Fruit fly (Drosophila melanogaster): ENCODE measurements around the gene heca.

heca gene

dm6 chr3R:30255255-30256121, 22.2 kb upstream of the heca start (continued):
- TF ChIP-seq CG1621 (tag; optimal IDR thresholded peaks at IDR 0.05) (peak; percentile 96), CG6854 (GFP tag; optimal IDR thresholded peaks at IDR 0.05) (peak; percentile 93), CG11902 (GFP tag; optimal IDR thresholded peaks at IDR 0.05) (peak; percentile 74), eg (GFP tag; IDR thresholded peaks at IDR 0.05) (peak; percentile 96), OdsH (GFP tag; optimal IDR thresholded peaks at IDR 0.05) (peak; percentile 93), CG10669 (GFP tag; optimal IDR thresholded peaks at IDR 0.05) (peak; percentile 96), CG6792 (GFP tag; optimal IDR thresholded peaks at IDR 0.05) (peak; percentile 95), CG4318 (GFP tag; optimal IDR thresholded peaks at IDR 0.05) (peak; percentile 70), cyc (GFP tag; optimal IDR thresholded peaks at IDR 0.05) (peak; percentile 76), Ets96B (tag; optimal IDR thresholded peaks at IDR 0.05) (peak; percentile 98), acj6 (GFP tag; optimal IDR thresholded peaks at IDR 0.05) (peak; percentile 96), dsx (GFP tag; optimal IDR thresholded peaks at IDR 0.05; ENCODE audit: poor library complexity, severe bottlenecking) (peak; percentile 99), achi (GFP tag; optimal IDR thresholded peaks at IDR 0.05) (peak; percentile 96), Hr4 (GFP tag; optimal IDR thresholded peaks at IDR 0.05) (peak; percentile 90), CG8119 (GFP tag; IDR thresholded peaks at IDR 0.05) (peak; percentile 97), Sox14 (GFP tag; optimal IDR thresholded peaks at IDR 0.05) (peak; percentile 95), Gug (GFP tag; IDR thresholded peaks at IDR 0.05) (peak; percentile 81), Met (GFP tag; optimal IDR thresholded peaks at IDR 0.05) (peak; percentile 92), topi (GFP tag; optimal IDR thresholded peaks at IDR 0.05) (peak; percentile 88), Hr38 (GFP tag; optimal IDR thresholded peaks at IDR 0.05) (no peak), Lpt (GFP tag; optimal IDR thresholded peaks at IDR 0.05) (peak; percentile 83), CG11762 (GFP tag; optimal IDR thresholded peaks at IDR 0.05; ENCODE audit: insufficient read depth) (peak; percentile 89), Smox (GFP tag; optimal IDR thresholded peaks at IDR 0.05) (peak; percentile 91), pdm3 (GFP tag; optimal IDR thresholded peaks at IDR 0.05) (peak; percentile 93), CG34406 (GFP tag; optimal IDR thresholded peaks at IDR 0.05) (peak; percentile 95)

DNA sequence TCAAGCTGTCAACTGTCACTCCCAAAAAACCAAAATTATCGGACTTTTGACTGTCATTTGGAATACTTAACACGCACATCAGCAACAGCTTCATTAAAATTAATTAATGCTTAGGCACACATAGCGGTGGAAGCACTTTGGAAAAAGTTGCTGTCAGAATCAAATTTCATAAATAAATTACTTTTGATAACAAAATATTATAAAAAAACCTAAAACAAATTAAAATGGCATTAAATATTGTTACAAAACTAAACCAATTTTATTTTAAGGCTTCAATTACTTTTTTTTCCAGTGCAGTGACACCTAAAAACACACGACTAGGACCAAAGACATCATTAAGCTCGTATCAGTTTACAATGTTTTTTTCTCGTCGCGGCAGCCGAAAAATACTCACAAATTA, 21.5 kb upstream of the heca start:
- TF ChIP-seq CG16779 (tag; optimal IDR thresholded peaks at IDR 0.05): no peak
- TF ChIP-seq Ets96B (tag; optimal IDR thresholded peaks at IDR 0.05): peak; percentile 45
- no peak for TF ChIP-seq fkh (GFP tag; optimal IDR thresholded peaks at IDR 0.05)
- peak; percentile 43 for TF ChIP-seq CG10631 (GFP tag; optimal IDR thresholded peaks at IDR 0.05)
- peak; percentile 49 for TF ChIP-seq CG32006 (GFP tag; optimal IDR thresholded peaks at IDR 0.05)
- TF ChIP-seq Gug (GFP tag; IDR thresholded peaks at IDR 0.05): peak; percentile 41; the same call in 1 of the 2 replicates
- peak; percentile 65 for TF ChIP-seq Met (GFP tag; optimal IDR thresholded peaks at IDR 0.05)
- no peak for TF ChIP-seq CG6792 (GFP tag; optimal IDR thresholded peaks at IDR 0.05)
- no peak for TF ChIP-seq Eip75B (GFP tag; optimal IDR thresholded peaks at IDR 0.05)
- TF ChIP-seq Hr4 (GFP tag; optimal IDR thresholded peaks at IDR 0.05): peak; percentile 31
- TF ChIP-seq net (GFP tag; optimal IDR thresholded peaks at IDR 0.05): peak; percentile 21
- TF ChIP-seq esn (GFP tag; optimal IDR thresholded peaks at IDR 0.05): peak; percentile 65
- TF ChIP-seq CG6808 (GFP tag; optimal IDR thresholded peaks at IDR 0.05): peak; percentile 50
- TF ChIP-seq CG8319 (GFP tag; optimal IDR thresholded peaks at IDR 0.05): peak; percentile 14
- peak; percentile 20 for TF ChIP-seq CG31627 (GFP tag; optimal IDR thresholded peaks at IDR 0.05)
- peak in 1 of 2 experiments; percentile 71 for TF ChIP-seq salr (GFP tag; optimal IDR thresholded peaks at IDR 0.05)
- TF ChIP-seq fd59A (GFP tag; optimal IDR thresholded peaks at IDR 0.05): peak; percentile 62
- TF ChIP-seq CG1621 (tag; optimal IDR thresholded peaks at IDR 0.05): no peak
- no peak for TF ChIP-seq dac (GFP tag; optimal IDR thresholded peaks at IDR 0.05)
- TF ChIP-seq Lpt (GFP tag; optimal IDR thresholded peaks at IDR 0.05): no peak
- TF ChIP-seq Eip78C (GFP tag): peak; percentile 93
- peak; percentile 19 for TF ChIP-seq CG11902 (GFP tag; optimal IDR thresholded peaks at IDR 0.05)
- no peak for TF ChIP-seq Eip93F (GFP tag; optimal IDR thresholded peaks at IDR 0.05)
- TF ChIP-seq Hr38 (GFP tag; optimal IDR thresholded peaks at IDR 0.05): no peak
- no peak for TF ChIP-seq fd85E (GFP tag; optimal IDR thresholded peaks at IDR 0.05)
- TF ChIP-seq svp (GFP tag): peak; percentile 51
- TF ChIP-seq Sox15 (GFP tag; optimal IDR thresholded peaks at IDR 0.05): peak; percentile 21
- TF ChIP-seq CG9139 (GFP tag; optimal IDR thresholded peaks at IDR 0.05): no peak
- TF ChIP-seq CG6163 (GFP tag; IDR thresholded peaks at IDR 0.05): peak; percentile 68
- no peak for TF ChIP-seq Blimp-1 (GFP tag; optimal IDR thresholded peaks at IDR 0.05)
- peak; percentile 56 for TF ChIP-seq topi (GFP tag; optimal IDR thresholded peaks at IDR 0.05)
- TF ChIP-seq Ets21C (GFP tag; optimal IDR thresholded peaks at IDR 0.05): peak; percentile 17
- TF ChIP-seq ss (GFP tag; optimal IDR thresholded peaks at IDR 0.05): peak in 1 of 2 experiments; percentile 2

Data from whole organism, prepupa.